Worm (Caenorhabditis elegans): ENCODE results near the gene rheb-1.
"Not testable (repeated sequence)": the region's sequence is repeated elsewhere in the genome, so short reads cannot be mapped to it uniquely, and the experiment has no call there.

- not testable (repeated sequence) for TF ChIP-seq W03F9.2, dao-5 (tag; optimal IDR thresholded peaks at IDR 0.05)
Observed at ce11 chrIII:9420231-9420630, 35.6 kb downstream of the rheb-1 start, which contains the start of gene T26G10.4.

All from whole organism, L4/young adult.